ENCODE assay signal across 1 fruit fly cellular context in genomic region chr3R:5282755-5283359, dm6.
TF ChIP-seq lines count a peak whose summit lies in the region.

No protein-coding gene starts in this region.

TF ChIP-seq in whole organism, embryonic, 481 proteins besides CTCF, POLR2A, EP300 and RAD21 (continued from another document and continues in another):
- TF ChIP-seq Nf-YA (GFP tag; IDR thresholded peaks at IDR 0.05; lab: Robert Waterston, UW) = no peak
- peak; percentile 3 for TF ChIP-seq ind (GFP tag; optimal IDR thresholded peaks at IDR 0.05; lab: Kevin White, UChicago)
- no peak for TF ChIP-seq CG17802 (tag; optimal IDR thresholded peaks at IDR 0.05; lab: Kevin White, UChicago)
- no peak for TF ChIP-seq CG33213 (GFP tag; optimal IDR thresholded peaks at IDR 0.05; lab: Kevin White, UChicago)
- no peak for TF ChIP-seq CG7839 (tag; optimal IDR thresholded peaks at IDR 0.05; lab: Kevin White, UChicago)
- no peak for TF ChIP-seq Gsc (GFP tag; IDR thresholded peaks at IDR 0.05; lab: Robert Waterston, UW)
- TF ChIP-seq Kr (GFP tag; optimal IDR thresholded peaks at IDR 0.05; lab: Kevin White, UChicago) = no peak
- 0 out of 2 replicates have a peak, but pooled peaks have one; percentile 15 for TF ChIP-seq CG11696 (GFP tag; IDR thresholded peaks at IDR 0.05; lab: Robert Waterston, UW)
- no peak for TF ChIP-seq CG12391 (tag; optimal IDR thresholded peaks at IDR 0.05; lab: Kevin White, UChicago)
- TF ChIP-seq E2f1 (GFP tag; IDR thresholded peaks at IDR 0.05; lab: Robert Waterston, UW) = no peak
- TF ChIP-seq Atf6 (GFP tag; IDR thresholded peaks at IDR 0.05; lab: Robert Waterston, UW) = peak; percentile 47; the same call in 1 of the 2 replicates
- no peak for TF ChIP-seq danr (GFP tag; IDR thresholded peaks at IDR 0.05; lab: Robert Waterston, UW)
- no peak; the same call in 2 of the 3 replicates for TF ChIP-seq B-H1 (GFP tag; IDR thresholded peaks at IDR 0.05; lab: Robert Waterston, UW)
- TF ChIP-seq CG9727 (GFP tag; optimal IDR thresholded peaks at IDR 0.05; lab: Kevin White, UChicago) = no peak
- TF ChIP-seq ci (GFP tag; IDR thresholded peaks at IDR 0.05; lab: Robert Waterston, UW) = peak; percentile 75; the same call in 2 of the 3 replicates
- TF ChIP-seq CG31224 (GFP tag; IDR thresholded peaks at IDR 0.05; lab: Robert Waterston, UW) = peak; percentile 40; the same call in 1 of the 2 replicates
- TF ChIP-seq CG2678 (tag; optimal IDR thresholded peaks at IDR 0.05; lab: Kevin White, UChicago) = no peak
- no peak; the same call in 1 of the 2 replicates for TF ChIP-seq Xrp1 (GFP tag; IDR thresholded peaks at IDR 0.05; lab: Robert Waterston, UW)
- no peak for TF ChIP-seq fd3F (GFP tag; optimal IDR thresholded peaks at IDR 0.05; lab: Kevin White, UChicago)
- TF ChIP-seq p53 (GFP tag; optimal IDR thresholded peaks at IDR 0.05; lab: Kevin White, UChicago) = no peak
- TF ChIP-seq Camta (GFP tag; optimal IDR thresholded peaks at IDR 0.05; lab: Kevin White, UChicago) = peak; percentile 11
- no peak for TF ChIP-seq trem (tag; optimal IDR thresholded peaks at IDR 0.05; lab: Kevin White, UChicago)
- peak; percentile 9 to 25 for TF ChIP-seq dpn (GFP tag; optimal IDR thresholded peaks at IDR 0.05; lab: Kevin White, UChicago)
- no peak for TF ChIP-seq CG1603 (tag; optimal IDR thresholded peaks at IDR 0.05; lab: Kevin White, UChicago)
- TF ChIP-seq fu2 (GFP tag; optimal IDR thresholded peaks at IDR 0.05; lab: Kevin White, UChicago) = no peak
- TF ChIP-seq CG15696 (tag; optimal IDR thresholded peaks at IDR 0.05; lab: Kevin White, UChicago) = no peak
- TF ChIP-seq CG12155 (GFP tag; optimal IDR thresholded peaks at IDR 0.05; lab: Kevin White, UChicago) = no peak
- TF ChIP-seq zfh1 (GFP tag; IDR thresholded peaks at IDR 0.05; lab: Robert Waterston, UW) = peak; percentile 53; the same call in 1 of the 3 replicates
- no peak for TF ChIP-seq eve (GFP tag; optimal IDR thresholded peaks at IDR 0.05; lab: Kevin White, UChicago)
- no peak for TF ChIP-seq D19B (GFP tag; optimal IDR thresholded peaks at IDR 0.05; lab: Kevin White, UChicago)
- TF ChIP-seq CG9609 (GFP tag; optimal IDR thresholded peaks at IDR 0.05; lab: Kevin White, UChicago) = no peak
- TF ChIP-seq CG3995 (GFP tag; optimal IDR thresholded peaks at IDR 0.05; lab: Kevin White, UChicago) = no peak
- peak; percentile 10; the same call in 1 of the 2 replicates for TF ChIP-seq lmd (GFP tag; IDR thresholded peaks at IDR 0.05; lab: Robert Waterston, UW)
- TF ChIP-seq dimm (GFP tag; IDR thresholded peaks at IDR 0.05; lab: Robert Waterston, UW) = no peak
- TF ChIP-seq Tbp (GFP tag; optimal IDR thresholded peaks at IDR 0.05; lab: Kevin White, UChicago) = no peak
- TF ChIP-seq esg (GFP tag; conservative IDR thresholded peaks at IDR 0.05; lab: Robert Waterston, UW) = no peak
- no peak for TF ChIP-seq luna (GFP tag; optimal IDR thresholded peaks at IDR 0.05; lab: Kevin White, UChicago)
- TF ChIP-seq CG1529 (GFP tag; optimal IDR thresholded peaks at IDR 0.05; lab: Kevin White, UChicago) = no peak
- TF ChIP-seq Atf3 (GFP tag; optimal IDR thresholded peaks at IDR 0.05; lab: Kevin White, UChicago) = no peak
- TF ChIP-seq ems (GFP tag; optimal IDR thresholded peaks at IDR 0.05; lab: Kevin White, UChicago) = no peak
- no peak for TF ChIP-seq pb (GFP tag; optimal IDR thresholded peaks at IDR 0.05; lab: Kevin White, UChicago)
- no peak for TF ChIP-seq CG4424 (GFP tag; optimal IDR thresholded peaks at IDR 0.05; lab: Kevin White, UChicago)
- no peak for TF ChIP-seq H15 (GFP tag; IDR thresholded peaks at IDR 0.05; lab: Robert Waterston, UW)
- no peak for TF ChIP-seq run (tag; optimal IDR thresholded peaks at IDR 0.05; lab: Kevin White, UChicago)
- TF ChIP-seq CG10462 (GFP tag; optimal IDR thresholded peaks at IDR 0.05; lab: Kevin White, UChicago) = no peak
- no peak for TF ChIP-seq CG12104 (GFP tag; optimal IDR thresholded peaks at IDR 0.05; lab: Kevin White, UChicago)
- TF ChIP-seq sug (tag; optimal IDR thresholded peaks at IDR 0.05; lab: Kevin White, UChicago) = no peak
- TF ChIP-seq Taf1 (GFP tag; IDR thresholded peaks at IDR 0.05; lab: Robert Waterston, UW) = peak; percentile 45; the same call in 1 of the 2 replicates
- TF ChIP-seq Oli (tag; optimal IDR thresholded peaks at IDR 0.05; lab: Kevin White, UChicago) = no peak
- TF ChIP-seq vvl (GFP tag; IDR thresholded peaks at IDR 0.05; lab: Robert Waterston, UW) = peak; percentile 50
- no peak for TF ChIP-seq eyg (GFP tag; optimal IDR thresholded peaks at IDR 0.05; lab: Kevin White, UChicago)
- TF ChIP-seq CG42726 (GFP tag; IDR thresholded peaks at IDR 0.05; lab: Robert Waterston, UW; ENCODE audit: partially characterized antibody) = 0 out of 2 replicates have a peak, but pooled peaks have one; percentile 43
- no peak for TF ChIP-seq CG18476 (GFP tag; optimal IDR thresholded peaks at IDR 0.05; lab: Kevin White, UChicago)
- no peak for TF ChIP-seq Doc2 (GFP tag; IDR thresholded peaks at IDR 0.05; lab: Robert Waterston, UW)
- 0 out of 2 replicates have a peak, but pooled peaks have one; percentile 29 for TF ChIP-seq CG32767 (GFP tag; IDR thresholded peaks at IDR 0.05; lab: Robert Waterston, UW)
- TF ChIP-seq dmrt99B (tag; optimal IDR thresholded peaks at IDR 0.05; lab: Kevin White, UChicago) = no peak
- no peak for TF ChIP-seq CG3838 (GFP tag; optimal IDR thresholded peaks at IDR 0.05; lab: Kevin White, UChicago)
- 0 out of 3 replicates have a peak, but pooled peaks have one; percentile 20 for TF ChIP-seq CG6175 (GFP tag; IDR thresholded peaks at IDR 0.05; lab: Robert Waterston, UW)
- peak; percentile 49; the same call in 1 of the 2 replicates for TF ChIP-seq bbx (GFP tag; IDR thresholded peaks at IDR 0.05; lab: Robert Waterston, UW; ENCODE audit: partially characterized antibody)
- TF ChIP-seq Atf-2 (GFP tag; optimal IDR thresholded peaks at IDR 0.05; lab: Kevin White, UChicago) = no peak
- peak; percentile 21; the same call in 1 of the 2 replicates for TF ChIP-seq amos (GFP tag; IDR thresholded peaks at IDR 0.05; lab: Robert Waterston, UW; ENCODE audit: partially characterized antibody)
- peak; percentile 71; the same call in 2 of the 3 replicates for TF ChIP-seq zen2 (GFP tag; IDR thresholded peaks at IDR 0.05; lab: Robert Waterston, UW; ENCODE audit: partially characterized antibody)
- TF ChIP-seq CG11504 (tag; optimal IDR thresholded peaks at IDR 0.05; lab: Kevin White, UChicago) = peak; percentile 91
- TF ChIP-seq CG14710 (tag; optimal IDR thresholded peaks at IDR 0.05; lab: Kevin White, UChicago) = no peak
- no peak for TF ChIP-seq CG10321 (GFP tag; IDR thresholded peaks at IDR 0.05; lab: Robert Waterston, UW)
- TF ChIP-seq onecut (GFP tag; IDR thresholded peaks at IDR 0.05; lab: Robert Waterston, UW) = no peak
- TF ChIP-seq so (GFP tag; IDR thresholded peaks at IDR 0.05; lab: Robert Waterston, UW) = peak; percentile 33; the same call in 1 of the 3 replicates
- no peak for TF ChIP-seq lbe (GFP tag; optimal IDR thresholded peaks at IDR 0.05; lab: Kevin White, UChicago)
- TF ChIP-seq CG9215 (GFP tag; IDR thresholded peaks at IDR 0.05; lab: Robert Waterston, UW) = no peak
- TF ChIP-seq Max (GFP tag; optimal IDR thresholded peaks at IDR 0.05; lab: Kevin White, UChicago) = no peak
- TF ChIP-seq CG33557 (GFP tag; optimal IDR thresholded peaks at IDR 0.05; lab: Kevin White, UChicago) = no peak
- no peak for TF ChIP-seq Fer3 (tag; optimal IDR thresholded peaks at IDR 0.05; lab: Kevin White, UChicago)
- TF ChIP-seq Vsx1 (GFP tag; optimal IDR thresholded peaks at IDR 0.05; lab: Kevin White, UChicago) = no peak
- TF ChIP-seq lov (optimal IDR thresholded peaks at IDR 0.05; lab: Kevin White, UChicago) = no peak
- TF ChIP-seq lov (GFP tag; IDR thresholded peaks at IDR 0.05; lab: Robert Waterston, UW) = no peak
- no peak for TF ChIP-seq insv (GFP tag; optimal IDR thresholded peaks at IDR 0.05; lab: Kevin White, UChicago)
- no peak for TF ChIP-seq Sin3A (optimal IDR thresholded peaks at IDR 0.05; lab: Kevin White, UChicago)
- TF ChIP-seq Dip2 (GFP tag; IDR thresholded peaks at IDR 0.05; lab: Robert Waterston, UW) = no peak
- TF ChIP-seq CG17829 (tag; optimal IDR thresholded peaks at IDR 0.05; lab: Kevin White, UChicago) = no peak
- TF ChIP-seq CG13123 (GFP tag; optimal IDR thresholded peaks at IDR 0.05; lab: Kevin White, UChicago) = no peak
- no peak for TF ChIP-seq disco-r (GFP tag; optimal IDR thresholded peaks at IDR 0.05; lab: Kevin White, UChicago)
- TF ChIP-seq sisA (GFP tag; IDR thresholded peaks at IDR 0.05; lab: Robert Waterston, UW) = peak; percentile 32; the same call in 1 of the 2 replicates
- TF ChIP-seq CG9932 (GFP tag; IDR thresholded peaks at IDR 0.05; lab: Robert Waterston, UW) = peak; percentile 67
- TF ChIP-seq CG1647 (GFP tag; optimal IDR thresholded peaks at IDR 0.05; lab: Kevin White, UChicago) = no peak
- TF ChIP-seq CG6272 (GFP tag; IDR thresholded peaks at IDR 0.05; lab: Robert Waterston, UW) = peak; percentile 46
- peak; percentile 71 for TF ChIP-seq slbo (GFP tag; IDR thresholded peaks at IDR 0.05; lab: Robert Waterston, UW)
- TF ChIP-seq CG13296 (GFP tag; optimal IDR thresholded peaks at IDR 0.05; lab: Kevin White, UChicago) = no peak
- TF ChIP-seq CG4820 (GFP tag; optimal IDR thresholded peaks at IDR 0.05; lab: Kevin White, UChicago) = no peak
- no peak for TF ChIP-seq CG12744 (GFP tag; optimal IDR thresholded peaks at IDR 0.05; lab: Kevin White, UChicago)
- TF ChIP-seq NK7.1 (GFP tag; optimal IDR thresholded peaks at IDR 0.05; lab: Kevin White, UChicago) = no peak
- TF ChIP-seq Sry-δ (GFP tag; optimal IDR thresholded peaks at IDR 0.05; lab: Kevin White, UChicago) = no peak
- no peak for TF ChIP-seq Dp (GFP tag; optimal IDR thresholded peaks at IDR 0.05; lab: Kevin White, UChicago)
- no peak for TF ChIP-seq C15 (GFP tag; IDR thresholded peaks at IDR 0.05; lab: Robert Waterston, UW)
- TF ChIP-seq yki (optimal IDR thresholded peaks at IDR 0.05; lab: Kevin White, UChicago) = no peak
- no peak for TF ChIP-seq Hr51 (GFP tag; optimal IDR thresholded peaks at IDR 0.05; lab: Kevin White, UChicago)
- no peak for TF ChIP-seq GATAe (GFP tag; conservative IDR thresholded peaks at IDR 0.05; lab: Robert Waterston, UW)
- no peak for TF ChIP-seq CG17568 (GFP tag; optimal IDR thresholded peaks at IDR 0.05; lab: Kevin White, UChicago)
- TF ChIP-seq CG16779 (GFP tag; IDR thresholded peaks at IDR 0.05; lab: Robert Waterston, UW) = peak; percentile 42; the same call in 1 of the 2 replicates
- TF ChIP-seq sim (GFP tag; IDR thresholded peaks at IDR 0.05; lab: Robert Waterston, UW) = no peak
- TF ChIP-seq dan (GFP tag; IDR thresholded peaks at IDR 0.05; lab: Robert Waterston, UW) = no peak
- peak; percentile 42 for TF ChIP-seq Antp (GFP tag; optimal IDR thresholded peaks at IDR 0.05; lab: Kevin White, UChicago)
- no peak for TF ChIP-seq Abd-B (GFP tag; optimal IDR thresholded peaks at IDR 0.05; lab: Kevin White, UChicago)
- TF ChIP-seq MBD-R2 (GFP tag; IDR thresholded peaks at IDR 0.05; lab: Robert Waterston, UW) = peak; percentile 32; the same call in 1 of the 2 replicates
- TF ChIP-seq Jarid2 (GFP tag; optimal IDR thresholded peaks at IDR 0.05; lab: Kevin White, UChicago) = no peak
- 0 out of 2 replicates have a peak, but pooled peaks have one; percentile 34 for TF ChIP-seq wdn (GFP tag; IDR thresholded peaks at IDR 0.05; lab: Robert Waterston, UW)
- TF ChIP-seq CG12769 (tag; optimal IDR thresholded peaks at IDR 0.05; lab: Kevin White, UChicago) = no peak
- peak; percentile 73 for TF ChIP-seq kah (GFP tag; optimal IDR thresholded peaks at IDR 0.05; lab: Kevin White, UChicago)
- TF ChIP-seq CG8290 (GFP tag; optimal IDR thresholded peaks at IDR 0.05; lab: Kevin White, UChicago) = no peak
- TF ChIP-seq CG8290 (tag; optimal IDR thresholded peaks at IDR 0.05; lab: Kevin White, UChicago) = peak in 1 of 2 experiments; percentile 74
- TF ChIP-seq Rfx (GFP tag; IDR thresholded peaks at IDR 0.05; lab: Robert Waterston, UW) = peak; percentile 74
- TF ChIP-seq CG3065 (GFP tag; optimal IDR thresholded peaks at IDR 0.05; lab: Kevin White, UChicago) = no peak
- TF ChIP-seq Myb (GFP tag; optimal IDR thresholded peaks at IDR 0.05; lab: Kevin White, UChicago) = no peak
- TF ChIP-seq CG8388 (GFP tag; optimal IDR thresholded peaks at IDR 0.05; lab: Kevin White, UChicago) = no peak
- peak; percentile 84 for TF ChIP-seq psq (GFP tag; optimal IDR thresholded peaks at IDR 0.05; lab: Kevin White, UChicago)
- no peak for TF ChIP-seq CG10147 (GFP tag; optimal IDR thresholded peaks at IDR 0.05; lab: Kevin White, UChicago)
- TF ChIP-seq Chrac-16 (GFP tag; optimal IDR thresholded peaks at IDR 0.05; lab: Kevin White, UChicago) = no peak
- no peak for TF ChIP-seq TFAM (GFP tag; optimal IDR thresholded peaks at IDR 0.05; lab: Kevin White, UChicago)
- no peak for TF ChIP-seq tll (GFP tag; optimal IDR thresholded peaks at IDR 0.05; lab: Kevin White, UChicago)
- TF ChIP-seq her (GFP tag; optimal IDR thresholded peaks at IDR 0.05; lab: Kevin White, UChicago) = peak; percentile 27
- TF ChIP-seq Hmr (GFP tag; optimal IDR thresholded peaks at IDR 0.05; lab: Kevin White, UChicago) = no peak
- no peak for TF ChIP-seq fru (optimal IDR thresholded peaks at IDR 0.05; lab: Kevin White, UChicago)
- peak; percentile 77 for TF ChIP-seq CG11456 (GFP tag; IDR thresholded peaks at IDR 0.05; lab: Robert Waterston, UW)
- no peak for TF ChIP-seq klu (GFP tag; IDR thresholded peaks at IDR 0.05; lab: Robert Waterston, UW)
- 0 out of 3 replicates have a peak, but pooled peaks have one; percentile 44 for TF ChIP-seq mld (GFP tag; IDR thresholded peaks at IDR 0.05; lab: Robert Waterston, UW; ENCODE audit: partially characterized antibody)
- peak; percentile 34; the same call in 1 of the 2 replicates for TF ChIP-seq ranshi (GFP tag; IDR thresholded peaks at IDR 0.05; lab: Robert Waterston, UW)
- TF ChIP-seq aop (GFP tag; IDR thresholded peaks at IDR 0.05; lab: Robert Waterston, UW) = no peak
- TF ChIP-seq CG6854 (GFP tag; optimal IDR thresholded peaks at IDR 0.05; lab: Kevin White, UChicago) = no peak
- no peak for TF ChIP-seq pzg (GFP tag; optimal IDR thresholded peaks at IDR 0.05; lab: Kevin White, UChicago)
- no peak for TF ChIP-seq CG7987 (GFP tag; optimal IDR thresholded peaks at IDR 0.05; lab: Kevin White, UChicago)
- no peak for TF ChIP-seq CG11695 (GFP tag; IDR thresholded peaks at IDR 0.05; lab: Robert Waterston, UW)
- TF ChIP-seq grn (GFP tag; optimal IDR thresholded peaks at IDR 0.05; lab: Kevin White, UChicago) = no peak
- TF ChIP-seq Pdp1 (GFP tag; optimal IDR thresholded peaks at IDR 0.05; lab: Kevin White, UChicago) = no peak
- TF ChIP-seq Scr (GFP tag; IDR thresholded peaks at IDR 0.05; lab: Robert Waterston, UW; ENCODE audit: partially characterized antibody) = no peak
- peak; percentile 39; the same call in 1 of the 2 replicates for TF ChIP-seq seq (GFP tag; IDR thresholded peaks at IDR 0.05; lab: Robert Waterston, UW)
